Worm (Caenorhabditis elegans) whole organism, L1 larva: ENCODE data around the gene haf-7.

Source experiments
- C04F5.9 ChIP-seq: sonication (generic microtip); optimal IDR thresholded peaks from 2 replicates; lab custom pipeline; 2016; ENCODE audit warnings: missing genetic modification characterization, missing compliant biosample characterization
- F16B12.6 ChIP-seq: fragments of 150-350 bp; optimal IDR thresholded peaks from 2 replicates; lab custom pipeline; 2014; ENCODE audit warnings: missing biosample characterization, missing genetic modification characterization
- aly-2 ChIP-seq: fragments of 150-350 bp; optimal IDR thresholded peaks from 2 replicates; lab custom pipeline; 2014; ENCODE audit warnings: missing biosample characterization, missing genetic modification characterization
- blmp-1 ChIP-seq: fragments of 150-350 bp; optimal IDR thresholded peaks from 2 replicates; lab custom pipeline; 2014; ENCODE audit warnings: missing biosample characterization, missing genetic modification characterization
- ceh-82 ChIP-seq, 3 experiments: fragments of 150-350 bp in 1 of 3; sonication (generic microtip) in 2 of 3; optimal IDR thresholded peaks; 2 replicates each; lab custom pipeline; 2014 to 2017; ENCODE audit warnings: missing biosample characterization in 3 of 3, missing genetic modification characterization in 3 of 3
- ceh-90 ChIP-seq: sonication (generic microtip); optimal IDR thresholded peaks from 2 replicates; lab custom pipeline; 2016; ENCODE audit warnings: missing genetic modification characterization, missing compliant biosample characterization
- dpl-1 ChIP-seq, 3 experiments: fragments of 150-350 bp in 2 of 3; sonication (generic microtip) in 1 of 3; optimal IDR thresholded peaks; 2 replicates each; lab custom pipeline; 2014 to 2017; ENCODE audit warnings: missing biosample characterization in 3 of 3, missing genetic modification characterization in 3 of 3, missing genetic modification reagents in 3 of 3
- dsc-1 ChIP-seq: sonication (generic microtip); optimal IDR thresholded peaks from 2 replicates; lab custom pipeline; 2016; ENCODE audit warnings: mild to moderate bottlenecking, missing genetic modification characterization, missing compliant biosample characterization
- efl-1 ChIP-seq, 4 experiments: fragments of 150-350 bp; optimal IDR thresholded peaks in 3 of 4; peaks in 1 of 4; 1 replicate in 1 of 4; 2 replicates in 3 of 4; lab custom pipeline; 2014; ENCODE audit warnings: missing biosample characterization in 2 of 4, missing genetic modification characterization in 2 of 4, missing genetic modification reagents in 2 of 4
- egl-13 ChIP-seq: sonication (generic microtip); optimal IDR thresholded peaks from 2 replicates; lab custom pipeline; 2016; ENCODE audit warnings: missing genotype, missing genetic modification reagents, missing genetic modification characterization, missing compliant biosample characterization
- elt-3 ChIP-seq, 6 experiments: fragments of 150-350 bp in 1 of 6; sonication (generic microtip); optimal IDR thresholded peaks; 2 replicates each; lab custom pipeline; 2017 to 2018; ENCODE audit warnings: missing biosample characterization in 6 of 6, missing genetic modification characterization in 6 of 6, inconsistent platforms in 1 of 6
- ets-5 ChIP-seq: fragments of 200-800 bp; sonication (Bioruptor generic); IDR thresholded peaks from 2 replicates; pipeline ENCODE4 v1.3.6; 2022; ENCODE audit warnings: missing genetic modification characterization, missing compliant biosample characterization
- fkh-8 ChIP-seq: sonication (generic microtip); optimal IDR thresholded peaks from 2 replicates; lab custom pipeline; 2016; ENCODE audit warnings: mild to moderate bottlenecking, missing genetic modification characterization, missing compliant biosample characterization
- fos-1 ChIP-seq: fragments of 150-350 bp; optimal IDR thresholded peaks from 2 replicates; lab custom pipeline; 2014; ENCODE audit warnings: missing biosample characterization, missing genetic modification characterization
- hlh-17 ChIP-seq: fragments of 200-800 bp; sonication (Bioruptor generic); optimal IDR thresholded peaks from 2 replicates; lab custom pipeline; 2018; ENCODE audit warnings: missing genetic modification characterization, mild to moderate bottlenecking, missing compliant biosample characterization, moderate library complexity, borderline replicate concordance
- hpl-2 ChIP-seq: fragments of 150-350 bp; optimal IDR thresholded peaks from 2 replicates; lab custom pipeline; 2014; ENCODE audit warnings: missing biosample characterization, missing genetic modification reagents, missing genetic modification characterization
- isw-1 ChIP-seq: fragments of 200-800 bp; sonication (Bioruptor generic); IDR thresholded peaks from 2 replicates; pipeline ENCODE4 v1.3.6; 2022; ENCODE audit warnings: missing genetic modification characterization, missing compliant biosample characterization
- jun-1 ChIP-seq: fragments of 150-350 bp; optimal IDR thresholded peaks from 2 replicates; lab custom pipeline; 2014; ENCODE audit warnings: missing biosample characterization, missing genetic modification reagents, missing genetic modification characterization
- lin-13 ChIP-seq: fragments of 150-350 bp; optimal IDR thresholded peaks from 2 replicates; lab custom pipeline; 2014; ENCODE audit warnings: missing biosample characterization, missing genetic modification reagents, missing genetic modification characterization
- lin-35 ChIP-seq, 2 experiments: fragments of 150-350 bp; optimal IDR thresholded peaks; 2 replicates each; lab custom pipeline; 2014; ENCODE audit warnings: missing biosample characterization in 2 of 2, missing genetic modification characterization in 2 of 2, missing genetic modification reagents in 2 of 2
- lir-3 ChIP-seq: sonication (generic microtip); optimal IDR thresholded peaks from 2 replicates; lab custom pipeline; 2016; ENCODE audit warnings: mild to moderate bottlenecking, missing genetic modification characterization, moderate library complexity, missing compliant biosample characterization; ENCODE audit not compliant: poor library complexity
- lsy-2 ChIP-seq, 2 experiments: fragments of 150-350 bp; optimal IDR thresholded peaks; 2 replicates each; lab custom pipeline; 2014; ENCODE audit warnings: missing biosample characterization in 2 of 2, missing genetic modification characterization in 2 of 2
- mdl-1 ChIP-seq, 2 experiments: fragments of 150-350 bp; optimal IDR thresholded peaks; 2 replicates each; lab custom pipeline; 2014 to 2017; ENCODE audit warnings: missing biosample characterization in 2 of 2, missing genetic modification characterization in 2 of 2, inconsistent platforms in 1 of 2
- mef-2 ChIP-seq: fragments of 150-350 bp; optimal IDR thresholded peaks from 2 replicates; lab custom pipeline; 2014; ENCODE audit warnings: missing biosample characterization, missing genetic modification characterization
- mep-1 ChIP-seq: fragments of 150-350 bp; optimal IDR thresholded peaks from 2 replicates; lab custom pipeline; 2014; ENCODE audit warnings: missing biosample characterization, missing genetic modification characterization
- nhr-11 ChIP-seq: fragments of 150-350 bp; optimal IDR thresholded peaks from 2 replicates; lab custom pipeline; 2014; ENCODE audit warnings: missing biosample characterization, missing genetic modification characterization
- nhr-12 ChIP-seq: sonication (generic microtip); optimal IDR thresholded peaks from 2 replicates; lab custom pipeline; 2017; ENCODE audit warnings: missing biosample characterization, missing genetic modification characterization
- nhr-19 ChIP-seq: fragments of 200-800 bp; sonication (Bioruptor generic); conservative IDR thresholded peaks from 2 replicates; pipeline ENCODE4 v1.3.6; 2022; ENCODE audit warnings: missing genetic modification characterization, missing compliant biosample characterization
- nhr-20 ChIP-seq: sonication (generic microtip); optimal IDR thresholded peaks from 2 replicates; lab custom pipeline; 2016; ENCODE audit warnings: mild to moderate bottlenecking, missing genetic modification characterization, missing compliant biosample characterization
- nhr-237 ChIP-seq: fragments of 150-350 bp; optimal IDR thresholded peaks from 2 replicates; lab custom pipeline; 2014; ENCODE audit warnings: missing biosample characterization, missing genetic modification characterization
- nhr-28 ChIP-seq: fragments of 150-350 bp; optimal IDR thresholded peaks from 2 replicates; lab custom pipeline; 2014; ENCODE audit warnings: missing biosample characterization, missing genetic modification characterization
- nhr-71 ChIP-seq: sonication (generic microtip); optimal IDR thresholded peaks from 2 replicates; lab custom pipeline; 2016; ENCODE audit warnings: mild to moderate bottlenecking, missing genetic modification characterization, moderate library complexity, missing compliant biosample characterization
- nhr-76 ChIP-seq: sonication (generic microtip); optimal IDR thresholded peaks from 2 replicates; lab custom pipeline; 2017; ENCODE audit warnings: missing biosample characterization, missing genetic modification characterization
- nhr-84 ChIP-seq: sonication (generic microtip); optimal IDR thresholded peaks from 2 replicates; lab custom pipeline; 2017; ENCODE audit warnings: missing biosample characterization, missing genetic modification characterization
- nhr-85 ChIP-seq: sonication (generic microtip); peaks from one replicate; lab custom pipeline; 2016; ENCODE audit warnings: missing genetic modification characterization, inconsistent platforms, missing compliant biosample characterization
- pag-3 ChIP-seq: sonication (generic microtip); optimal IDR thresholded peaks from 2 replicates; lab custom pipeline; 2017; ENCODE audit warnings: missing genetic modification characterization, mild to moderate bottlenecking, missing compliant biosample characterization, antibody characterized with exemption, borderline replicate concordance; ENCODE audit not compliant: insufficient read depth
- pax-3 ChIP-seq: fragments of 200-800 bp; sonication (Bioruptor generic); optimal IDR thresholded peaks from 2 replicates; lab custom pipeline; 2018; ENCODE audit warnings: mild to moderate bottlenecking, missing genetic modification characterization, moderate library complexity, missing compliant biosample characterization
- rnt-1 ChIP-seq: sonication (generic microtip); optimal IDR thresholded peaks from 2 replicates; lab custom pipeline; 2016; ENCODE audit warnings: mild to moderate bottlenecking, missing genetic modification characterization, moderate library complexity, missing compliant biosample characterization
- skn-1 ChIP-seq: fragments of 150-350 bp; optimal IDR thresholded peaks from 2 replicates; lab custom pipeline; 2014; ENCODE audit warnings: missing biosample characterization, missing genetic modification characterization
- snpc-4 ChIP-seq: fragments of 150-350 bp; optimal IDR thresholded peaks from 2 replicates; lab custom pipeline; 2014; ENCODE audit warnings: missing biosample characterization, missing genetic modification characterization
- snu-23 ChIP-seq: sonication (generic microtip); optimal IDR thresholded peaks from 2 replicates; lab custom pipeline; 2016; ENCODE audit warnings: missing genetic modification characterization, missing compliant biosample characterization
- sptf-1 ChIP-seq: fragments of 150-350 bp; optimal IDR thresholded peaks from 2 replicates; lab custom pipeline; 2014; ENCODE audit warnings: missing biosample characterization, missing genetic modification characterization
- sup-37 ChIP-seq: fragments of 200-800 bp; sonication (Bioruptor generic); optimal IDR thresholded peaks from 2 replicates; lab custom pipeline; 2018; ENCODE audit warnings: mild to moderate bottlenecking, missing genetic modification characterization, missing compliant biosample characterization
- tlp-1 ChIP-seq: fragments of 150-350 bp; optimal IDR thresholded peaks from 2 replicates; lab custom pipeline; 2014; ENCODE audit warnings: missing biosample characterization, missing genetic modification characterization
- unc-30 ChIP-seq: sonication (generic microtip); optimal IDR thresholded peaks from 2 replicates; lab custom pipeline; 2017; ENCODE audit warnings: missing biosample characterization, missing genetic modification characterization
- unc-86 ChIP-seq: sonication (generic microtip); optimal IDR thresholded peaks from 2 replicates; lab custom pipeline; 2016; ENCODE audit warnings: missing genetic modification characterization, missing compliant biosample characterization
- unc-98 ChIP-seq: fragments of 200-800 bp; sonication (Bioruptor generic); IDR thresholded peaks from 2 replicates; pipeline ENCODE4 v1.3.6; 2022; ENCODE audit warnings: missing genetic modification characterization, missing compliant biosample characterization
- xbp-1 ChIP-seq: sonication (generic microtip); optimal IDR thresholded peaks from 2 replicates; lab custom pipeline; 2016; ENCODE audit warnings: missing genetic modification characterization, missing compliant biosample characterization
- zip-4 ChIP-seq: fragments of 200-800 bp; sonication (Bioruptor generic); optimal IDR thresholded peaks from 2 replicates; lab custom pipeline; 2018; ENCODE audit warnings: mild to moderate bottlenecking, missing genetic modification characterization, moderate library complexity, missing compliant biosample characterization
- ztf-4 ChIP-seq: fragments of 150-350 bp; optimal IDR thresholded peaks from 2 replicates; lab custom pipeline; 2014; ENCODE audit warnings: missing biosample characterization, missing genetic modification characterization

haf-7 gene

DNA sequence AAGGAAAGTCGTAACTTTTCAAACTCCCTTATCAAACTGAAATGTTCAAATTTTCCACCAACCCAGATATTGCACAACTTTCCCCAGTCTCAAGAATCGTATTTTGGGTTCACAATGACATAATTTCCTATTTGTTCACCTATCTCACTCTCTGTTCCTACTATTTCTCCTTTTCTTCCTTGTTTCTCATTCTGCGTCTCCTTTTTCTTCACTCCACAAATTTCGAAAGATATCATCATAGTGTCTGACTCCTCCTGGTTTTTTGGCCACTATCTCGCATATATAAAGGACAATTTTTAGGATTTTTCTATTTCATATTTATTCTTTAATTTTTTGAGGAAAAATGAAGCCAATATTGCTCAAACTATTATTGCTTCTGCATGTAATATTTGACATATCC lies at the start of gene haf-7:
haf-7 (plus strand) TSS at position 211 of the 400 bp plus-strand sequence.
- TF ChIP-seq pag-3 (tag; lab: Kevin White, UChicago): no peak
- TF ChIP-seq lin-13 (GFP tag; lab: Kevin White, UChicago): no peak
- no peak for TF ChIP-seq isw-1 (GFP tag; lab: Robert Waterston, UW)
- no peak for TF ChIP-seq nhr-11
- TF ChIP-seq ceh-82 (tag; optimal IDR thresholded peaks at IDR 0.05; lab: Kevin White, UChicago): no peak
- no peak for TF ChIP-seq nhr-12 (tag; lab: Kevin White, UChicago)
- TF ChIP-seq lsy-2 (tag; optimal IDR thresholded peaks at IDR 0.05; lab: Kevin White, UChicago): peak in 1 of 2 experiments; percentile 67
- TF ChIP-seq nhr-28 (tag; lab: Kevin White, UChicago): no peak
- no peak for TF ChIP-seq mep-1
- TF ChIP-seq ets-5 (GFP tag; lab: Robert Waterston, UW): no peak
- no peak for TF ChIP-seq snpc-4 (tag; lab: Kevin White, UChicago)
- no peak for TF ChIP-seq zip-4 (GFP tag; lab: Kevin White, UChicago)
- TF ChIP-seq lin-35 (GFP tag; optimal IDR thresholded peaks at IDR 0.05; lab: Kevin White, UChicago): peak; percentile 22 to 33
- TF ChIP-seq pax-3 (tag; lab: Kevin White, UChicago): no peak
- no peak for TF ChIP-seq xbp-1 (tag; lab: Kevin White, UChicago)
- TF ChIP-seq C04F5.9 (tag; lab: Kevin White, UChicago): no peak
- TF ChIP-seq unc-30 (tag; lab: Kevin White, UChicago): no peak
- TF ChIP-seq dpl-1 (GFP tag; optimal IDR thresholded peaks at IDR 0.05; lab: Kevin White, UChicago): peak in 2 of 3 experiments; percentile 1 to 11
- no peak for TF ChIP-seq mdl-1 (tag; optimal IDR thresholded peaks at IDR 0.05; lab: Kevin White, UChicago)
- no peak for TF ChIP-seq hpl-2 (GFP tag; lab: Kevin White, UChicago)
- no peak for TF ChIP-seq mef-2 (tag; lab: Kevin White, UChicago)
- TF ChIP-seq elt-3 (tag; optimal IDR thresholded peaks at IDR 0.05; lab: Kevin White, UChicago): peak in 2 of 6 experiments; percentile 10 to 44
- TF ChIP-seq skn-1 (tag; lab: Kevin White, UChicago): peak; percentile 83
- no peak for TF ChIP-seq nhr-20 (tag; lab: Kevin White, UChicago)
- TF ChIP-seq jun-1 (tag; lab: Kevin White, UChicago): peak; percentile 21
- TF ChIP-seq rnt-1 (tag; lab: Kevin White, UChicago): peak; percentile 36
- TF ChIP-seq fos-1 (tag; lab: Kevin White, UChicago): peak; percentile 22
- TF ChIP-seq ceh-90 (tag; lab: Kevin White, UChicago): no peak
- no peak for TF ChIP-seq nhr-19
- TF ChIP-seq efl-1 (optimal IDR thresholded peaks at IDR 0.05; lab: Kevin White, UChicago): peak; percentile 39 to 50
- no peak for TF ChIP-seq efl-1 (GFP tag; optimal IDR thresholded peaks at IDR 0.05 in 1 of 2; lab: Kevin White, UChicago)

DNA sequence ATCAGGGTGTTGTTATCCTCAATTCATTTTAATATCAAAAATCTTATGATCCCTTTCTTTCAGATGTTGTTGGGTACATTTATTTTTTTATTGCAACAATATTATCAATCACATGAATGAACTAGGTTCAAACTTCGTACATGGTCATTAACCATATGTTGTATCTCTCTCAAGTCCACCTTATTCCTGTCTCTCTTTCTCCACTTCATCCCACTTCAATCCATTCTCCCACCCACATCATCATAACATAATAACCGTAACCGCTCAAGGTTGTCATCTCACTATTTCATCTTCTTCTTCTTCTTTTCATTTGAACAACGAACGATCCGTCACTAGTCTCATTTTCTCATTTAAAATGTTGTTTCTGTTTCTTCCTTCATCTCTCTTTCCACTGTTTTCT lies 47.6 kb upstream of the haf-7 start:
- no peak for TF ChIP-seq egl-13
- peak in 1 of 2 experiments; percentile 8 for TF ChIP-seq lsy-2 (tag; optimal IDR thresholded peaks at IDR 0.05; lab: Kevin White, UChicago)
- TF ChIP-seq ztf-4 (tag; lab: Kevin White, UChicago): no peak
- TF ChIP-seq nhr-84 (tag; lab: Kevin White, UChicago): no peak
- no peak for TF ChIP-seq nhr-237
- no peak for TF ChIP-seq efl-1 (optimal IDR thresholded peaks at IDR 0.05; lab: Kevin White, UChicago)
- no peak for TF ChIP-seq efl-1 (GFP tag; optimal IDR thresholded peaks at IDR 0.05 in 1 of 2; lab: Kevin White, UChicago)
- peak in 1 of 2 experiments; percentile 20 for TF ChIP-seq lin-35 (GFP tag; optimal IDR thresholded peaks at IDR 0.05; lab: Kevin White, UChicago)
- TF ChIP-seq elt-3 (tag; optimal IDR thresholded peaks at IDR 0.05; lab: Kevin White, UChicago): peak in 2 of 6 experiments; percentile 4 to 28
- peak; percentile 52 for TF ChIP-seq nhr-20 (tag; lab: Kevin White, UChicago)
- no peak for TF ChIP-seq sptf-1
- TF ChIP-seq nhr-76 (tag; lab: Kevin White, UChicago): no peak
- TF ChIP-seq snu-23 (GFP tag; lab: Kevin White, UChicago): peak; percentile 31
- TF ChIP-seq dsc-1 (tag; lab: Kevin White, UChicago): no peak
- TF ChIP-seq jun-1 (tag; lab: Kevin White, UChicago): no peak
- TF ChIP-seq pag-3 (tag; lab: Kevin White, UChicago): no peak
- no peak for TF ChIP-seq lir-3
- TF ChIP-seq nhr-85: peak; percentile 92
- TF ChIP-seq dpl-1 (GFP tag; optimal IDR thresholded peaks at IDR 0.05; lab: Kevin White, UChicago): peak in 1 of 3 experiments; percentile 24
- no peak for TF ChIP-seq unc-86 (tag; lab: Kevin White, UChicago)
- no peak for TF ChIP-seq fkh-8 (tag; lab: Kevin White, UChicago)
- TF ChIP-seq F16B12.6 (tag; lab: Kevin White, UChicago): no peak
- TF ChIP-seq unc-98 (GFP tag; lab: Robert Waterston, UW): no peak
- no peak for TF ChIP-seq hlh-17 (GFP tag; lab: Kevin White, UChicago)
- TF ChIP-seq tlp-1 (tag; lab: Kevin White, UChicago): no peak
- TF ChIP-seq sup-37 (GFP tag; lab: Kevin White, UChicago): no peak
- TF ChIP-seq aly-2 (tag; lab: Kevin White, UChicago): no peak
- TF ChIP-seq blmp-1 (tag; lab: Kevin White, UChicago): peak; percentile 70
- peak; percentile 29 for TF ChIP-seq nhr-71 (tag; lab: Kevin White, UChicago)
- TF ChIP-seq nhr-11: no peak
